Fruit fly (Drosophila melanogaster) whole organism, embryonic: Measurements from ENCODE around the gene Alms1a.

Experiments used
- ATbp ChIP-seq: fragments of 200-800 bp; sonication (Bioruptor generic); optimal IDR thresholded peaks from 2 replicates; lab custom pipeline; 2017; ENCODE audit warnings: missing biosample characterization, mild to moderate bottlenecking, missing genetic modification characterization, missing genetic modification reagents
- Aef1 ChIP-seq: fragments of 200-800 bp; sonication (Bioruptor generic); IDR thresholded peaks from 3 replicates; pipeline ENCODE4 v1.3.6; 2022; ENCODE audit warnings: missing biosample characterization, missing genetic modification characterization
- CG10274 ChIP-seq: fragments of 200-800 bp; sonication (Bioruptor generic); optimal IDR thresholded peaks from 3 replicates; lab custom pipeline; 2017; ENCODE audit warnings: missing biosample characterization, mild to moderate bottlenecking, missing genetic modification characterization
- CG12155 ChIP-seq: fragments of 200-800 bp; sonication (Bioruptor generic); optimal IDR thresholded peaks from 3 replicates; lab custom pipeline; 2016; ENCODE audit warnings: missing biosample characterization, missing genetic modification characterization
- CG1233 ChIP-seq: fragments of 200-800 bp; sonication (Bioruptor generic); optimal IDR thresholded peaks from 4 replicates; lab custom pipeline; 2018; ENCODE audit warnings: missing biosample characterization, mild to moderate bottlenecking, missing genetic modification characterization
- CG13296 ChIP-seq: fragments of 200-800 bp; sonication (Bioruptor generic); optimal IDR thresholded peaks from 3 replicates; lab custom pipeline; 2018; ENCODE audit warnings: missing biosample characterization, mild to moderate bottlenecking, missing genetic modification characterization
- CG13424 ChIP-seq: fragments of 200-800 bp; sonication (Bioruptor generic); optimal IDR thresholded peaks from 2 replicates; lab custom pipeline; 2019; ENCODE audit warnings: missing biosample characterization, mild to moderate bottlenecking, missing genetic modification characterization, moderate library complexity
- CG14860 ChIP-seq: fragments of 200-800 bp; sonication (Bioruptor generic); IDR thresholded peaks from 3 replicates; pipeline ENCODE4 v1.3.6; 2022; ENCODE audit warnings: missing biosample characterization, missing genetic modification characterization; ENCODE audit not compliant: partially characterized antibody
- CG15601 ChIP-seq: fragments of 200-800 bp; sonication (Bioruptor generic); optimal IDR thresholded peaks from 3 replicates; lab custom pipeline; 2019; ENCODE audit warnings: missing biosample characterization, mild to moderate bottlenecking, missing genetic modification characterization, moderate library complexity
- CG17359 ChIP-seq: fragments of 200-800 bp; sonication (Bioruptor generic); optimal IDR thresholded peaks from 3 replicates; lab custom pipeline; 2018; ENCODE audit warnings: missing biosample characterization, mild to moderate bottlenecking, missing genetic modification characterization, moderate library complexity
- CG2202 ChIP-seq: fragments of 200-800 bp; sonication (Bioruptor generic); optimal IDR thresholded peaks from 2 replicates; lab custom pipeline; 2018; ENCODE audit warnings: missing biosample characterization, mild to moderate bottlenecking, missing genetic modification characterization
- CG4707 ChIP-seq: fragments of 200-800 bp; sonication (Bioruptor generic); optimal IDR thresholded peaks from 2 replicates; lab custom pipeline; 2018; ENCODE audit warnings: missing biosample characterization, mild to moderate bottlenecking, missing genetic modification characterization, moderate library complexity
- CG4820 ChIP-seq: fragments of 200-800 bp; sonication (Bioruptor generic); optimal IDR thresholded peaks from 3 replicates; lab custom pipeline; 2016; ENCODE audit warnings: missing biosample characterization, missing genetic modification characterization
- CG6765 ChIP-seq: fragments of 200-800 bp; sonication (Bioruptor generic); optimal IDR thresholded peaks from 3 replicates; lab custom pipeline; 2017; ENCODE audit warnings: missing biosample characterization, mild to moderate bottlenecking, missing genetic modification characterization
- CG7372 ChIP-seq: fragments of 200-800 bp; sonication (Bioruptor generic); IDR thresholded peaks from 2 replicates; pipeline ENCODE4 v1.3.6; 2022; ENCODE audit warnings: missing biosample characterization, missing genetic modification characterization
- CG7786 ChIP-seq: fragments of 200-800 bp; sonication (Bioruptor generic); optimal IDR thresholded peaks from 2 replicates; lab custom pipeline; 2016; ENCODE audit warnings: missing biosample characterization, missing genetic modification characterization
- CG8924 ChIP-seq: fragments of 200-800 bp; optimal IDR thresholded peaks from 3 replicates; lab custom pipeline; 2019; ENCODE audit warnings: missing biosample characterization, mild to moderate bottlenecking, missing genetic modification characterization, moderate library complexity
- CrebB ChIP-seq: fragments of 200-800 bp; sonication (Bioruptor generic); optimal IDR thresholded peaks from 3 replicates; lab custom pipeline; 2018; ENCODE audit warnings: missing biosample characterization, mild to moderate bottlenecking, missing genetic modification characterization
- Drgx ChIP-seq: fragments of 200-800 bp; sonication (Bioruptor generic); IDR thresholded peaks from 2 replicates; pipeline ENCODE4 v1.3.6; 2022; ENCODE audit warnings: missing biosample characterization, missing genetic modification characterization
- Gsc ChIP-seq: fragments of 200-800 bp; sonication (Bioruptor generic); IDR thresholded peaks from 2 replicates; pipeline ENCODE4 v1.3.6; 2022; ENCODE audit warnings: missing biosample characterization, missing genetic modification characterization
- Gug ChIP-seq: fragments of 200-800 bp; sonication (Bioruptor generic); IDR thresholded peaks from 4 replicates; pipeline ENCODE4 v1.3.6; 2022; ENCODE audit warnings: missing biosample characterization, missing genetic modification characterization
- HHEX ChIP-seq: fragments of 200-800 bp; sonication (Bioruptor generic); optimal IDR thresholded peaks from 3 replicates; lab custom pipeline; 2017; ENCODE audit warnings: missing biosample characterization, mild to moderate bottlenecking, missing genetic modification characterization, missing genetic modification reagents
- HLH54F ChIP-seq: fragments of 200-800 bp; sonication (Bioruptor generic); optimal IDR thresholded peaks from 3 replicates; lab custom pipeline; 2016; ENCODE audit warnings: missing biosample characterization, missing genetic modification characterization
- HLHmδ ChIP-seq: fragments of 200-800 bp; sonication (Bioruptor generic); optimal IDR thresholded peaks from 2 replicates; lab custom pipeline; 2018; ENCODE audit warnings: missing biosample characterization, mild to moderate bottlenecking, missing genetic modification characterization, moderate library complexity
- Hr78 ChIP-seq, 2 experiments: fragments of 200-800 bp in 1 of 2; fragments of >200 bp in 1 of 2; sonication (Bioruptor generic) in 1 of 2; optimal IDR thresholded peaks; 2 replicates each; lab custom pipeline; 2017 to 2019; ENCODE audit warnings: missing biosample characterization in 2 of 2, missing genetic modification characterization in 2 of 2, mild to moderate bottlenecking in 1 of 2, moderate library complexity in 1 of 2
- Opbp ChIP-seq: fragments of 200-800 bp; sonication (Bioruptor generic); IDR thresholded peaks from 3 replicates; pipeline ENCODE4 v1.3.6; 2022; ENCODE audit warnings: missing biosample characterization, missing genetic modification characterization; ENCODE audit not compliant: partially characterized antibody
- PHDP ChIP-seq: fragments of 200-800 bp; sonication (Bioruptor generic); optimal IDR thresholded peaks from 3 replicates; lab custom pipeline; 2018; ENCODE audit warnings: missing biosample characterization, mild to moderate bottlenecking, missing genetic modification characterization, moderate library complexity
- Vsx1 ChIP-seq: fragments of 200-800 bp; sonication (Bioruptor generic); optimal IDR thresholded peaks from 2 replicates; lab custom pipeline; 2017; ENCODE audit warnings: missing biosample characterization, mild to moderate bottlenecking, missing genetic modification characterization, missing genetic modification reagents
- Xbp1 ChIP-seq: fragments of 200-800 bp; sonication (Bioruptor generic); optimal IDR thresholded peaks from 3 replicates; lab custom pipeline; 2016; ENCODE audit warnings: missing biosample characterization, mild to moderate bottlenecking, missing genetic modification characterization
- Xrp1 ChIP-seq: fragments of 200-800 bp; sonication (Bioruptor generic); IDR thresholded peaks from 2 replicates; pipeline ENCODE4 v1.3.6; 2022; ENCODE audit warnings: missing biosample characterization, missing genetic modification characterization
- ase ChIP-seq: fragments of 200-800 bp; sonication (Bioruptor generic); IDR thresholded peaks from 3 replicates; pipeline ENCODE4 v1.3.6; 2022; ENCODE audit warnings: missing biosample characterization, missing genetic modification characterization
- bab2 ChIP-seq: fragments of 200-800 bp; sonication (Bioruptor generic); optimal IDR thresholded peaks from 2 replicates; lab custom pipeline; 2016; ENCODE audit warnings: missing biosample characterization, missing genetic modification characterization
- caup ChIP-seq: fragments of 200-800 bp; sonication (Bioruptor generic); optimal IDR thresholded peaks from 3 replicates; lab custom pipeline; 2017; ENCODE audit warnings: missing biosample characterization, mild to moderate bottlenecking, missing genetic modification characterization, moderate library complexity; ENCODE audit not compliant: severe bottlenecking
- crp ChIP-seq, 2 experiments: fragments of 200-800 bp; sonication (Bioruptor generic); optimal IDR thresholded peaks; 2 replicates in 1 of 2; 3 replicates in 1 of 2; lab custom pipeline; 2017; ENCODE audit warnings: missing biosample characterization in 2 of 2, missing genetic modification characterization in 2 of 2, mild to moderate bottlenecking in 1 of 2, moderate library complexity in 1 of 2
- dmrt99B ChIP-seq: fragments of 200-800 bp; sonication (Bioruptor generic); optimal IDR thresholded peaks from 2 replicates; lab custom pipeline; 2018; ENCODE audit warnings: missing biosample characterization, mild to moderate bottlenecking, missing genetic modification characterization, moderate library complexity
- jigr1 ChIP-seq: fragments of 200-800 bp; sonication (Bioruptor generic); IDR thresholded peaks from 3 replicates; pipeline ENCODE4 v1.3.6; 2022; ENCODE audit warnings: missing biosample characterization, missing genetic modification characterization
- maf-S ChIP-seq: fragments of 200-800 bp; sonication (Bioruptor generic); optimal IDR thresholded peaks from 2 replicates; lab custom pipeline; 2016; ENCODE audit warnings: missing biosample characterization, missing genetic modification characterization
- mirr ChIP-seq: fragments of 200-800 bp; sonication (Bioruptor generic); optimal IDR thresholded peaks from 3 replicates; lab custom pipeline; 2018; ENCODE audit warnings: missing biosample characterization, mild to moderate bottlenecking, missing genetic modification characterization
- pnt ChIP-seq: fragments of 200-800 bp; sonication (Bioruptor generic); optimal IDR thresholded peaks from 3 replicates; lab custom pipeline; 2016; ENCODE audit warnings: missing biosample characterization, missing genetic modification characterization
- ranshi ChIP-seq: fragments of 200-800 bp; sonication (Bioruptor generic); IDR thresholded peaks from 2 replicates; pipeline ENCODE4 v1.3.6; 2022; ENCODE audit warnings: missing biosample characterization, missing genetic modification characterization
- sens ChIP-seq: fragments of 200-800 bp; sonication (Bioruptor generic); peaks from one replicate; lab custom pipeline; 2016; ENCODE audit warnings: missing biosample characterization, missing genetic modification characterization
- so ChIP-seq: fragments of 200-800 bp; sonication (Bioruptor generic); IDR thresholded peaks from 3 replicates; pipeline ENCODE4 v1.3.6; 2022; ENCODE audit warnings: missing biosample characterization, missing genetic modification characterization
- tap ChIP-seq: fragments of 200-800 bp; optimal IDR thresholded peaks from 3 replicates; lab custom pipeline; 2019; ENCODE audit warnings: missing biosample characterization, mild to moderate bottlenecking, missing genetic modification characterization, moderate library complexity
- tna ChIP-seq: fragments of 200-800 bp; sonication (Bioruptor generic); IDR thresholded peaks from 2 replicates; pipeline ENCODE4 v1.3.6; 2022; ENCODE audit warnings: missing biosample characterization, missing genetic modification characterization; ENCODE audit not compliant: partially characterized antibody
- vvl ChIP-seq: fragments of 200-800 bp; sonication (Bioruptor generic); IDR thresholded peaks from 2 replicates; pipeline ENCODE4 v1.3.6; 2022; ENCODE audit warnings: missing biosample characterization, missing genetic modification characterization

Gene Alms1a

dm6 chrX:4609737-4610136, 26.1 kb downstream of the Alms1a start (continued):
- no peak for TF ChIP-seq CG12155 (GFP tag; lab: Kevin White, UChicago)
- TF ChIP-seq Vsx1, result peak; percentile 22
- TF ChIP-seq CG15601 (tag; lab: Kevin White, UChicago), result peak; percentile 38
- TF ChIP-seq Xbp1 (GFP tag; lab: Kevin White, UChicago), result no peak
- TF ChIP-seq CrebB (tag; lab: Kevin White, UChicago), result peak; percentile 38
- no peak for TF ChIP-seq CG4707 (GFP tag; lab: Kevin White, UChicago)
- TF ChIP-seq CG6765 (GFP tag; lab: Kevin White, UChicago), result no peak
- no peak for TF ChIP-seq Drgx
- peak; percentile 3 for TF ChIP-seq PHDP
- no peak for TF ChIP-seq maf-S (GFP tag; lab: Kevin White, UChicago)
- TF ChIP-seq Opbp (GFP tag; lab: Robert Waterston, UW), result no peak
- no peak for TF ChIP-seq CG10274 (GFP tag; lab: Kevin White, UChicago)
- TF ChIP-seq HLHmδ, result peak; percentile 81
- no peak for TF ChIP-seq pnt (GFP tag; lab: Kevin White, UChicago)
- TF ChIP-seq CG1233 (GFP tag; lab: Kevin White, UChicago), result peak; percentile 13
- TF ChIP-seq CG14860, result no peak
- TF ChIP-seq HHEX (GFP tag; lab: Kevin White, UChicago), result peak; percentile 0
- TF ChIP-seq CG8924 (tag; lab: Kevin White, UChicago), result peak; percentile 32
- TF ChIP-seq Gsc (GFP tag; lab: Robert Waterston, UW), result no peak
- no peak for TF ChIP-seq CG4820 (GFP tag; lab: Kevin White, UChicago)
- TF ChIP-seq crp (GFP tag; optimal IDR thresholded peaks at IDR 0.05; lab: Kevin White, UChicago), result no peak
- TF ChIP-seq CG7786 (GFP tag; lab: Kevin White, UChicago), result no peak
- no peak for TF ChIP-seq caup
- no peak for TF ChIP-seq Gug (GFP tag; lab: Robert Waterston, UW)
- peak; percentile 11 for TF ChIP-seq tap
- no peak for TF ChIP-seq tna (GFP tag; lab: Robert Waterston, UW)
- no peak for TF ChIP-seq ranshi (GFP tag; lab: Robert Waterston, UW)
- TF ChIP-seq bab2 (GFP tag; lab: Kevin White, UChicago), result peak; percentile 49
- TF ChIP-seq Hr78 (GFP tag; optimal IDR thresholded peaks at IDR 0.05; lab: Kevin White, UChicago), result no peak
- TF ChIP-seq CG13296 (GFP tag; lab: Kevin White, UChicago), result no peak
- TF ChIP-seq dmrt99B (tag; lab: Kevin White, UChicago), result no peak
- TF ChIP-seq Aef1 (GFP tag; lab: Robert Waterston, UW), result no peak
- TF ChIP-seq HLH54F (GFP tag; lab: Kevin White, UChicago), result no peak
- peak; percentile 34 for TF ChIP-seq CG13424 (tag; lab: Kevin White, UChicago)
- TF ChIP-seq ase (GFP tag; lab: Robert Waterston, UW), result no peak
- peak; percentile 46; the same call in 1 of the 2 replicates for TF ChIP-seq Xrp1 (GFP tag; lab: Robert Waterston, UW)
- TF ChIP-seq CG17359, result peak; percentile 37
- 0 out of 2 replicates have a peak, but pooled peaks have one; percentile 9 for TF ChIP-seq vvl (GFP tag; lab: Robert Waterston, UW)
- TF ChIP-seq sens (GFP tag; lab: Kevin White, UChicago), result peak; percentile 87
- TF ChIP-seq ATbp, result peak; percentile 63
- TF ChIP-seq CG2202 (tag; lab: Kevin White, UChicago), result peak; percentile 56
- no peak for TF ChIP-seq CG7372 (GFP tag; lab: Robert Waterston, UW)
- TF ChIP-seq jigr1, result no peak
- 0 out of 3 replicates have a peak, but pooled peaks have one; percentile 19 for TF ChIP-seq so (GFP tag; lab: Robert Waterston, UW)
- TF ChIP-seq mirr (GFP tag; lab: Kevin White, UChicago), result no peak
- TF ChIP-seq, all 482 proteins: peak for 88
